Fruit fly (Drosophila melanogaster) whole organism, embryonic: ENCODE results near the gene Cyp303a1.

Source experiments
- CG16779 ChIP-seq: fragments of 200-800 bp; sonication (Bioruptor generic); IDR thresholded peaks from 2 replicates; pipeline ENCODE4 v1.3.6; 2022; ENCODE audit warnings: missing biosample characterization, missing genetic modification characterization
- CrebB ChIP-seq: fragments of 200-800 bp; sonication (Bioruptor generic); optimal IDR thresholded peaks from 3 replicates; lab custom pipeline; 2018; ENCODE audit warnings: missing biosample characterization, mild to moderate bottlenecking, missing genetic modification characterization
- Mrtf ChIP-seq: fragments of 200-800 bp; sonication (Bioruptor generic); IDR thresholded peaks from 3 replicates; pipeline ENCODE4 v1.3.6; 2022; ENCODE audit warnings: missing biosample characterization, missing genetic modification characterization
- pfk ChIP-seq: fragments of 200-800 bp; sonication (Bioruptor generic); optimal IDR thresholded peaks from 2 replicates; lab custom pipeline; 2018; ENCODE audit warnings: missing biosample characterization, mild to moderate bottlenecking, missing genetic modification characterization, moderate library complexity
- psq ChIP-seq: fragments of 200-800 bp; sonication (Bioruptor generic); optimal IDR thresholded peaks from 2 replicates; lab custom pipeline; 2017; ENCODE audit warnings: missing biosample characterization, missing genetic modification characterization
- sug ChIP-seq: fragments of 200-800 bp; optimal IDR thresholded peaks from 2 replicates; lab custom pipeline; 2019; ENCODE audit warnings: missing biosample characterization, mild to moderate bottlenecking, missing genetic modification characterization, moderate library complexity

dm6 chr2L:16326892-16327291, 32.9 kb downstream of the Cyp303a1 start, which contains the start of gene CG4278:
- TF ChIP-seq CG16779 (GFP tag; lab: Robert Waterston, UW) (no peak), sug (tag; lab: Kevin White, UChicago) (no peak), Mrtf (GFP tag; lab: Robert Waterston, UW) (no peak), pfk (no peak), CrebB (tag; lab: Kevin White, UChicago) (no peak), psq (GFP tag; lab: Kevin White, UChicago) (no peak)
